Worm (Caenorhabditis elegans): ENCODE results near the gene F28E10.1.
A peak's percentile ranks its signal among the peaks of the same experiment; 100 is the strongest.

Gene F28E10.1

ce11 chrIV:4536247-4536646 is 32.4 kb upstream of the F28E10.1 start, which contains the start of gene ZK185.2:
TSS of gene ZK185.2 (plus strand) at chrIV:4536547.
- TF ChIP-seq aha-1 (tag) = peak; percentile 40
- TF ChIP-seq pha-4 (GFP tag; IDR thresholded peaks at IDR 0.05) = no peak
- TF ChIP-seq pha-4 (tag; optimal IDR thresholded peaks at IDR 0.05) = no peak

- TF ChIP-seq nhr-237 (tag; optimal IDR thresholded peaks at IDR 0.05) = no peak
- TF ChIP-seq T20F7.1 (GFP tag; optimal IDR thresholded peaks at IDR 0.05) = no peak
- peak; percentile 69 for TF ChIP-seq snpc-4 (tag; optimal IDR thresholded peaks at IDR 0.05)
- 0 out of 2 replicates have a peak, but pooled peaks have one; percentile 49 for TF ChIP-seq egl-43 (GFP tag; IDR thresholded peaks at IDR 0.05)
- TF ChIP-seq ceh-44 (GFP tag; IDR thresholded peaks at IDR 0.05) = 0 out of 2 replicates have a peak, but pooled peaks have one; percentile 13
- 0 out of 2 replicates have a peak, but pooled peaks have one; percentile 38 for TF ChIP-seq Y48G9A.11 (GFP tag; IDR thresholded peaks at IDR 0.05)
- 0 out of 2 replicates have a peak, but pooled peaks have one; percentile 9 for TF ChIP-seq dmd-8 (GFP tag; IDR thresholded peaks at IDR 0.05)
- TF ChIP-seq rbr-2 (tag; optimal IDR thresholded peaks at IDR 0.05) = no peak
- 0 out of 2 replicates have a peak, but pooled peaks have one; percentile 8 for TF ChIP-seq set-16 (GFP tag; IDR thresholded peaks at IDR 0.05)
- TF ChIP-seq arid-1 (GFP tag; conservative IDR thresholded peaks at IDR 0.05) = peak; percentile 43; the same call in 1 of the 2 replicates
- 0 out of 2 replicates have a peak, but pooled peaks have one; percentile 44 for TF ChIP-seq D1046.2 (GFP tag; IDR thresholded peaks at IDR 0.05)
- TF ChIP-seq php-3 (GFP tag; IDR thresholded peaks at IDR 0.05) = no peak
- TF ChIP-seq lim-7 (GFP tag; IDR thresholded peaks at IDR 0.05) = peak; percentile 44; the same call in 1 of the 2 replicates
- TF ChIP-seq vab-7 (GFP tag; IDR thresholded peaks at IDR 0.05) = 0 out of 2 replicates have a peak, but pooled peaks have one; percentile 32
- peak; percentile 84 for TF ChIP-seq snpc-1.2 (GFP tag; IDR thresholded peaks at IDR 0.05)
- 0 out of 2 replicates have a peak, but pooled peaks have one; percentile 31 for TF ChIP-seq pha-4 (GFP tag; IDR thresholded peaks at IDR 0.05)
- no peak for TF ChIP-seq pha-4 (tag; optimal IDR thresholded peaks at IDR 0.05)
- peak; percentile 20 for TF ChIP-seq F49E8.2 (tag; optimal IDR thresholded peaks at IDR 0.05; ENCODE audit: borderline replicate concordance)
Measured at ce11 chrIV:4538672-4539071, 30.0 kb upstream of the F28E10.1 start.

- TF ChIP-seq aha-1 (tag) = peak; percentile 96
- TF ChIP-seq unc-130 (GFP tag; optimal IDR thresholded peaks at IDR 0.05) = no peak
Measured at ce11 chrIV:4541195-4541594, 27.4 kb upstream of the F28E10.1 start.

- peak; percentile 96 for TF ChIP-seq aha-1 (tag)
- no peak for TF ChIP-seq nhr-77 (tag; optimal IDR thresholded peaks at IDR 0.05)
- no peak for TF ChIP-seq ctbp-1 (GFP tag; IDR thresholded peaks at IDR 0.05)
Measured at ce11 chrIV:4542972-4543371, 25.7 kb upstream of the F28E10.1 start.

- TF ChIP-seq php-3 (GFP tag; IDR thresholded peaks at IDR 0.05) (peak; percentile 76), ceh-20 (GFP tag; IDR thresholded peaks at IDR 0.05) (peak; percentile 42; the same call in 1 of the 2 replicates), lin-13 (GFP tag; optimal IDR thresholded peaks at IDR 0.05) (no peak), ZK337.2 (GFP tag; IDR thresholded peaks at IDR 0.05) (no peak), nhr-28 (tag; optimal IDR thresholded peaks at IDR 0.05) (peak; percentile 24), nhr-102 (tag; optimal IDR thresholded peaks at IDR 0.05) (peak; percentile 2), hlh-30 (tag; optimal IDR thresholded peaks at IDR 0.05; ENCODE audit: insufficient read depth) (peak; percentile 6), aly-2 (tag; optimal IDR thresholded peaks at IDR 0.05) (no peak), nhr-76 (tag; optimal IDR thresholded peaks at IDR 0.05) (no peak), dve-1 (tag; optimal IDR thresholded peaks at IDR 0.05; ENCODE audit: insufficient read depth) (peak; percentile 73), pqm-1 (tag; optimal IDR thresholded peaks at IDR 0.05) (peak; percentile 74), daf-16 (GFP tag; optimal IDR thresholded peaks at IDR 0.05) (no peak), daf-16 (tag; optimal IDR thresholded peaks at IDR 0.05) (peak; percentile 75), hlh-11 (tag; optimal IDR thresholded peaks at IDR 0.05) (peak; percentile 48), dmd-6 (GFP tag; IDR thresholded peaks at IDR 0.05) (peak; percentile 91), nhr-48 (tag; optimal IDR thresholded peaks at IDR 0.05) (peak; percentile 42), ZK546.5 (tag; optimal IDR thresholded peaks at IDR 0.05) (no peak)
Measured at ce11 chrIV:4544215-4544614, 24.4 kb upstream of the F28E10.1 start.
